Worm (Caenorhabditis elegans) whole organism, young adult: ENCODE data around the gene lron-1.
A peak's percentile ranks its signal among the peaks of the same experiment; 100 is the strongest.

Experiments used
- B0019.2 ChIP-seq: fragments of 200-800 bp; sonication (Bioruptor generic); conservative IDR thresholded peaks from 2 replicates; pipeline ENCODE4 v1.3.6; 2022; ENCODE audit warnings: missing genetic modification reagents, missing genetic modification characterization, missing compliant biosample characterization
- B0261.1 ChIP-seq: sonication (generic microtip); optimal IDR thresholded peaks from 2 replicates; lab custom pipeline; 2016; ENCODE audit warnings: mild to moderate bottlenecking, missing genetic modification characterization, moderate library complexity, missing compliant biosample characterization
- C17E4.6 ChIP-seq: fragments of 200-800 bp; sonication (Bioruptor generic); IDR thresholded peaks from 2 replicates; pipeline ENCODE4 v1.3.6; 2022; ENCODE audit warnings: missing genetic modification reagents, missing genetic modification characterization, missing compliant biosample characterization
- D2030.7 ChIP-seq: fragments of 200-800 bp; sonication (Bioruptor generic); IDR thresholded peaks from 2 replicates; pipeline ENCODE4 v1.3.6; 2022; ENCODE audit warnings: missing genetic modification reagents, missing genetic modification characterization, missing compliant biosample characterization
- F33H1.4 ChIP-seq: fragments of 200-800 bp; sonication (Bioruptor generic); IDR thresholded peaks from 2 replicates; pipeline ENCODE4 v1.3.6; 2022; ENCODE audit warnings: missing genetic modification reagents, missing genetic modification characterization, missing compliant biosample characterization
- F52B5.7 ChIP-seq: sonication (generic microtip); optimal IDR thresholded peaks from 2 replicates; lab custom pipeline; 2016; ENCODE audit warnings: mild to moderate bottlenecking, missing genetic modification characterization, missing compliant biosample characterization
- K12H6.12 ChIP-seq: fragments of 200-800 bp; sonication (Bioruptor generic); optimal IDR thresholded peaks from 2 replicates; lab custom pipeline; 2018; ENCODE audit warnings: mild to moderate bottlenecking, missing genetic modification characterization, missing compliant biosample characterization
- T26A5.8 ChIP-seq: sonication (generic microtip); optimal IDR thresholded peaks from 2 replicates; lab custom pipeline; 2016; ENCODE audit warnings: missing genetic modification characterization, missing compliant biosample characterization
- ZK185.1 ChIP-seq: sonication (generic microtip); optimal IDR thresholded peaks from 2 replicates; lab custom pipeline; 2016; ENCODE audit warnings: mild to moderate bottlenecking, missing genetic modification characterization, missing compliant biosample characterization; ENCODE audit not compliant: poor library complexity, severe bottlenecking
- aptf-3 ChIP-seq: fragments of 200-800 bp; sonication (Bioruptor generic); IDR thresholded peaks from 2 replicates; pipeline ENCODE4 v1.3.6; 2022; ENCODE audit warnings: missing genetic modification characterization, missing compliant biosample characterization
- athp-1 ChIP-seq: sonication (generic microtip); optimal IDR thresholded peaks from 2 replicates; lab custom pipeline; 2017; ENCODE audit warnings: mild to moderate bottlenecking, missing genetic modification characterization, missing compliant biosample characterization
- attf-6 ChIP-seq: fragments of 200-800 bp; sonication (Bioruptor generic); IDR thresholded peaks from 2 replicates; pipeline ENCODE4 v1.3.6; 2022; ENCODE audit warnings: missing genetic modification reagents, missing genetic modification characterization, missing compliant biosample characterization
- cebp-1 ChIP-seq, 2 experiments: fragments of 200-800 bp in 1 of 2; sonication (Bioruptor generic) in 1 of 2; sonication (generic microtip) in 1 of 2; IDR thresholded peaks in 1 of 2; optimal IDR thresholded peaks in 1 of 2; 2 replicates each; pipeline versions ENCODE4 v1.3.6 to Lab custom; 2017 to 2022; ENCODE audit warnings: missing compliant biosample characterization in 2 of 2, missing genetic modification characterization in 2 of 2, mild to moderate bottlenecking in 1 of 2, missing genetic modification reagents in 1 of 2, moderate library complexity in 1 of 2
- ceh-100 ChIP-seq: fragments of 200-800 bp; sonication (Bioruptor generic); IDR thresholded peaks from 2 replicates; pipeline ENCODE4 v1.3.6; 2022; ENCODE audit warnings: missing genetic modification reagents, missing genetic modification characterization, missing compliant biosample characterization
- ceh-27 ChIP-seq: fragments of 200-800 bp; sonication (Bioruptor generic); optimal IDR thresholded peaks from 2 replicates; lab custom pipeline; 2018; ENCODE audit warnings: mild to moderate bottlenecking, missing genetic modification characterization, moderate library complexity, missing compliant biosample characterization
- ceh-40 ChIP-seq: fragments of 200-800 bp; sonication (Bioruptor generic); IDR thresholded peaks from 2 replicates; pipeline ENCODE4 v1.3.6; 2022; ENCODE audit warnings: missing genetic modification characterization, missing compliant biosample characterization
- chd-7 ChIP-seq: sonication (generic microtip); optimal IDR thresholded peaks from 2 replicates; lab custom pipeline; 2016; ENCODE audit warnings: mild to moderate bottlenecking, missing genetic modification characterization, moderate library complexity, missing compliant biosample characterization
- dpl-1 ChIP-seq: fragments of 150-350 bp; optimal IDR thresholded peaks from 2 replicates; lab custom pipeline; 2014; ENCODE audit warnings: missing biosample characterization, missing genetic modification reagents, missing genetic modification characterization
- egl-44 ChIP-seq: fragments of 200-800 bp; sonication (Bioruptor generic); IDR thresholded peaks from 2 replicates; pipeline ENCODE4 v1.3.6; 2022; ENCODE audit warnings: missing genetic modification reagents, missing genetic modification characterization, missing compliant biosample characterization
- gei-17 ChIP-seq: fragments of 200-800 bp; sonication (Bioruptor generic); optimal IDR thresholded peaks from 2 replicates; lab custom pipeline; 2018; ENCODE audit warnings: mild to moderate bottlenecking, missing genetic modification characterization, missing compliant biosample characterization
- hlh-12 ChIP-seq: sonication (generic microtip); optimal IDR thresholded peaks from 2 replicates; lab custom pipeline; 2016; ENCODE audit warnings: missing genetic modification characterization, missing compliant biosample characterization
- let-526 ChIP-seq: fragments of 200-800 bp; sonication (Bioruptor generic); IDR thresholded peaks from 2 replicates; pipeline ENCODE4 v1.3.6; 2022; ENCODE audit warnings: missing genetic modification reagents, missing genetic modification characterization, missing compliant biosample characterization
- lin-26 ChIP-seq: fragments of 200-800 bp; sonication (Bioruptor generic); IDR thresholded peaks from 2 replicates; pipeline ENCODE4 v1.3.6; 2022; ENCODE audit warnings: missing genetic modification reagents, missing genetic modification characterization, missing compliant biosample characterization
- lin-40 ChIP-seq: sonication (generic microtip); optimal IDR thresholded peaks from 2 replicates; lab custom pipeline; 2016; ENCODE audit warnings: missing genetic modification characterization, mild to moderate bottlenecking, missing compliant biosample characterization, missing genotype, missing genetic modification reagents
- lsl-1 ChIP-seq: fragments of 200-800 bp; sonication (Bioruptor generic); optimal IDR thresholded peaks from 2 replicates; lab custom pipeline; 2018; ENCODE audit warnings: mild to moderate bottlenecking, missing genetic modification characterization, moderate library complexity, missing compliant biosample characterization
- lsy-27 ChIP-seq: sonication (generic microtip); optimal IDR thresholded peaks from 2 replicates; lab custom pipeline; 2017; ENCODE audit warnings: missing genetic modification characterization, mild to moderate bottlenecking, missing compliant biosample characterization, antibody characterized with exemption, missing genotype, borderline replicate concordance; ENCODE audit not compliant: insufficient read depth
- madf-10 ChIP-seq: sonication (generic microtip); optimal IDR thresholded peaks from 2 replicates; lab custom pipeline; 2016; ENCODE audit warnings: mild to moderate bottlenecking, missing genetic modification characterization, missing compliant biosample characterization
- madf-3 ChIP-seq: fragments of 200-800 bp; sonication (Bioruptor generic); IDR thresholded peaks from 2 replicates; pipeline ENCODE4 v1.3.6; 2022; ENCODE audit warnings: missing genetic modification reagents, missing genetic modification characterization, missing compliant biosample characterization
- mcd-1 ChIP-seq: fragments of 200-800 bp; sonication (Bioruptor generic); IDR thresholded peaks from 2 replicates; pipeline ENCODE4 v1.3.6; 2022; ENCODE audit warnings: missing genetic modification reagents, missing genetic modification characterization, missing compliant biosample characterization
- mxl-1 ChIP-seq: sonication (generic microtip); optimal IDR thresholded peaks from 2 replicates; lab custom pipeline; 2016; ENCODE audit warnings: missing genetic modification characterization, missing compliant biosample characterization
- nfya-1 ChIP-seq: sonication (generic microtip); optimal IDR thresholded peaks from 2 replicates; lab custom pipeline; 2017; ENCODE audit warnings: antibody characterized with exemption, missing compliant biosample characterization, missing genetic modification characterization, borderline replicate concordance; ENCODE audit not compliant: insufficient read depth
- nhr-120 ChIP-seq: fragments of 200-800 bp; sonication (Bioruptor generic); IDR thresholded peaks from 2 replicates; pipeline ENCODE4 v1.3.6; 2022; ENCODE audit warnings: missing genetic modification characterization, missing compliant biosample characterization
- nhr-179 ChIP-seq: sonication (generic microtip); optimal IDR thresholded peaks from 2 replicates; lab custom pipeline; 2016; ENCODE audit warnings: mild to moderate bottlenecking, missing genetic modification characterization, missing compliant biosample characterization
- pbrm-1 ChIP-seq: fragments of 200-800 bp; sonication (Bioruptor generic); IDR thresholded peaks from 2 replicates; pipeline ENCODE4 v1.3.6; 2022; ENCODE audit warnings: missing genetic modification reagents, missing genetic modification characterization, missing compliant biosample characterization
- pha-4 ChIP-seq: fragments of 150-350 bp; sonication (generic microtip); optimal IDR thresholded peaks from 2 replicates; lab custom pipeline; 2014; ENCODE audit warnings: missing biosample characterization, missing genetic modification reagents, missing genetic modification characterization
- rec-8 ChIP-seq, 2 experiments: sonication (generic microtip); optimal IDR thresholded peaks; 2 replicates each; lab custom pipeline; 2016; ENCODE audit warnings: mild to moderate bottlenecking in 2 of 2, missing genetic modification characterization in 2 of 2, missing genetic modification reagents in 2 of 2, missing genotype in 2 of 2, missing biosample characterization in 1 of 2, missing compliant biosample characterization in 1 of 2, moderate library complexity in 1 of 2
- rpc-1 ChIP-seq, 2 experiments: fragments of 150-350 bp in 1 of 2; sonication (generic microtip) in 1 of 2; optimal IDR thresholded peaks; 2 replicates each; lab custom pipeline; 2014 to 2018; ENCODE audit warnings: missing biosample characterization in 1 of 2, missing genetic modification characterization in 1 of 2, missing genetic modification reagents in 1 of 2, missing genotype in 1 of 2
- snpc-4 ChIP-seq, 5 experiments: fragments of 150-350 bp in 1 of 5; sonication (generic microtip) in 4 of 5; optimal IDR thresholded peaks; 2 replicates each; lab custom pipeline; 2014 to 2018; ENCODE audit warnings: missing genetic modification characterization in 5 of 5, missing biosample characterization in 3 of 5, antibody characterized with exemption in 2 of 5, mild to moderate bottlenecking in 2 of 5, missing compliant biosample characterization in 2 of 5, missing genotype in 2 of 5, moderate library complexity in 2 of 5, missing genetic modification reagents in 1 of 5
- somi-1 ChIP-seq: fragments of 200-800 bp; sonication (Bioruptor generic); optimal IDR thresholded peaks from 2 replicates; lab custom pipeline; 2018; ENCODE audit warnings: mild to moderate bottlenecking, missing genetic modification characterization, missing compliant biosample characterization
- tlf-1 ChIP-seq: fragments of 200-800 bp; sonication (Bioruptor generic); optimal IDR thresholded peaks from 2 replicates; lab custom pipeline; 2018; ENCODE audit warnings: mild to moderate bottlenecking, missing genetic modification characterization, missing compliant biosample characterization
- ztf-22 ChIP-seq: fragments of 200-800 bp; sonication (Bioruptor generic); optimal IDR thresholded peaks from 2 replicates; lab custom pipeline; 2018; ENCODE audit warnings: mild to moderate bottlenecking, missing genetic modification characterization, moderate library complexity, missing compliant biosample characterization
- ztf-28 ChIP-seq: fragments of 200-800 bp; sonication (Bioruptor generic); IDR thresholded peaks from 2 replicates; pipeline ENCODE4 v1.3.6; 2022; ENCODE audit warnings: missing genetic modification reagents, missing genetic modification characterization, missing compliant biosample characterization

Gene lron-1

DNA sequence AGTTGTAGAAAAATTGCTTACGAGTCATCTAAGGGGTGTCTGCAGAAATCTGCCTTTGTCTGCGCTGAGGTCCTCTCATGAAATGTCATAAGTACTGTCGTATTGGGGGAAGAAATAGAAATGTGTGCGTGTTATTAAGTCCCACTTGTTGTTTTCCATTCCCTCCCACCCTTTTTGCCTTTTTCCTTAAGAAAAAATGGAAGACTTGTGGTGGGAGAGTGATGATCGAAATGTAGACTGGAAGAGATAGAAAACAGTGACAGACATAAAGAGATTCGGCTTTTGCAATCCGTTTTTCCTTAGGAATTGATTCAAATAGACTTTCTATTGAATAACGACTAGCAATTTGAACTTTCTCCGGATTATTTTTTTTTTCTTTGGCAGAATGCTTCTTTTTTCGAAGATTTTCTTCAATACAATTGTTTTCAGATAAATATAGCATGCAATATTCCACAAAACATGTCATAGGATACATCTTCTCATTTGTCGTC lies 22.8 kb upstream of the lron-1 start, which contains the start of gene ram-5:
TSS of gene ram-5 (plus strand) at position 441 of the 491 bp plus-strand sequence.
- no peak for TF ChIP-seq aptf-3 (GFP tag; lab: Robert Waterston, UW)
- peak; percentile 16 for TF ChIP-seq ceh-27 (GFP tag; lab: Kevin White, UChicago)

DNA sequence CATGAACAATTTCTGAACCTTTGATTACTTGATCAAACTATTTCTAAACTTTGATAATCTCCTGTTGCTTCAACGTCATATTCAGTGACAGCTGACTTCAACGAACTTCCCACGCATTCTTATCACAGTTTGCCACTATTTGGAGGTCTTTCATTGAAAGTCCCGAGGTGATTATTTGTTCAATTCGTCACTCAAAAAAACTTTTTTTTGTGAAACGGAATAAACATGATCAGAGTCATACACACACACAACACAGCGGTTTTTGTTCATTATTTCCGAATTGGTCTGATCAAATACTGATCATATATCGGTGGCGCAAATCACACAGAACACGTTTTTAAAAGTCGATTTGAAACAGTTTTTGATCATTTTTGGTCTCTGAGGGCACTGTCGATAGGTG lies 16.1 kb upstream of the lron-1 start:
- no peak for TF ChIP-seq T26A5.8 (tag; lab: Kevin White, UChicago)
- TF ChIP-seq egl-44 (GFP tag; lab: Robert Waterston, UW), result no peak
- no peak for TF ChIP-seq ZK185.1 (tag; lab: Kevin White, UChicago)
- TF ChIP-seq mxl-1 (tag; lab: Kevin White, UChicago), result no peak
- TF ChIP-seq B0261.1 (tag; lab: Kevin White, UChicago), result no peak
- no peak for TF ChIP-seq ceh-40 (GFP tag; lab: Robert Waterston, UW)
- TF ChIP-seq somi-1 (GFP tag; lab: Kevin White, UChicago), result no peak
- TF ChIP-seq nhr-120, result no peak
- no peak for TF ChIP-seq rec-8 (tag; optimal IDR thresholded peaks at IDR 0.05; lab: Kevin White, UChicago)
- TF ChIP-seq dpl-1, result no peak
- no peak for TF ChIP-seq hlh-12 (tag; lab: Kevin White, UChicago)
- TF ChIP-seq D2030.7 (GFP tag; lab: Robert Waterston, UW), result no peak
- no peak for TF ChIP-seq ceh-100 (GFP tag; lab: Robert Waterston, UW)
- TF ChIP-seq ceh-27 (GFP tag; lab: Kevin White, UChicago), result no peak

DNA sequence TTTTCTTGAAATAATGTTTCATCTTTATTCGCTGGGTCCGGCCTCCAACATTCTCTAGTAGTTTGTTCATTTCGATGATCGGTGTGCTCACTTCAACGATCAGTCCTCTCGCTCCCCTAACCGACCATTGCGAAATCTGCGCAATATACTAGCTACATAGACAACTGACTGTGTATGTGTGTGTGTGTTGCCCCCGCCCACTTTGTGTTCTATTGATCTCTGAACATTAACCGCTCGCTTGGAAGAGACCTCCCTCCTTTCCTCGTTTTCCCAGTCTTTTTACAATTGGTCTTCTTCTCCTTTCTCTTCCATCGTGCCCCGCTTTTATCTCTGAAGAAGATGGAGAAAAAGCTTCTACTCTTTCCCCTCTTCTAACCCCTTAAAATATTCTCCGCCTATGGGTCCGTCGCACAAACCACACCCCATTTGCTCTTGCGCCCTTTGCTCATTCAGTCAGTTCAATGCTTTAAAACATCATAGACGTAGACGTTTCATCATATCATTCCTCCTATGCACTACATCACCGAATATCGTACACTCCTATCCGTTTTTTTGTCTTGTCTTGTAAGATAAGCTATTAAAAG lies 15.1 kb upstream of the lron-1 start:
- TF ChIP-seq tlf-1 (GFP tag; lab: Kevin White, UChicago), result no peak
- no peak for TF ChIP-seq ztf-22 (GFP tag; lab: Kevin White, UChicago)
- no peak for TF ChIP-seq somi-1 (GFP tag; lab: Kevin White, UChicago)
- TF ChIP-seq lin-26 (GFP tag; lab: Robert Waterston, UW), result no peak
- no peak for TF ChIP-seq C17E4.6 (GFP tag; lab: Robert Waterston, UW)
- no peak for TF ChIP-seq madf-3
- TF ChIP-seq B0019.2 (GFP tag; lab: Robert Waterston, UW), result no peak
- no peak for TF ChIP-seq ztf-28
- no peak for TF ChIP-seq pbrm-1 (GFP tag; lab: Robert Waterston, UW)
- TF ChIP-seq ceh-40 (GFP tag; lab: Robert Waterston, UW), result no peak
- no peak for TF ChIP-seq lsl-1 (GFP tag; lab: Kevin White, UChicago)
- peak; percentile 68 for TF ChIP-seq ceh-27 (GFP tag; lab: Kevin White, UChicago)
- TF ChIP-seq F33H1.4, result no peak
- 0 out of 2 replicates have a peak, but pooled peaks have one; percentile 9 for TF ChIP-seq mcd-1 (GFP tag; lab: Robert Waterston, UW)
- TF ChIP-seq rpc-1 (optimal IDR thresholded peaks at IDR 0.05; lab: Kevin White, UChicago), result no peak
- no peak for TF ChIP-seq rpc-1 (tag; optimal IDR thresholded peaks at IDR 0.05; lab: Kevin White, UChicago)
- peak; percentile 33 for TF ChIP-seq lin-40 (tag; lab: Kevin White, UChicago)
- no peak for TF ChIP-seq lsy-27
- no peak for TF ChIP-seq F52B5.7 (tag; lab: Kevin White, UChicago)
- no peak for TF ChIP-seq nfya-1 (tag; lab: Kevin White, UChicago)
- no peak for TF ChIP-seq let-526 (GFP tag; lab: Robert Waterston, UW)
- TF ChIP-seq attf-6 (GFP tag; lab: Robert Waterston, UW), result no peak
- TF ChIP-seq madf-10 (tag; lab: Kevin White, UChicago), result no peak
- peak; percentile 75 for TF ChIP-seq K12H6.12 (tag; lab: Kevin White, UChicago)
- TF ChIP-seq athp-1 (tag; lab: Kevin White, UChicago), result no peak
- TF ChIP-seq egl-44 (GFP tag; lab: Robert Waterston, UW), result no peak
- TF ChIP-seq snpc-4 (GFP tag; optimal IDR thresholded peaks at IDR 0.05; lab: Kevin White, UChicago), result no peak
- TF ChIP-seq snpc-4 (tag; optimal IDR thresholded peaks at IDR 0.05; lab: Kevin White, UChicago), result peak in 1 of 4 experiments; percentile 20
- TF ChIP-seq pha-4 (tag; lab: Kevin White, UChicago), result no peak
- no peak for TF ChIP-seq gei-17
- no peak for TF ChIP-seq nhr-179 (tag; lab: Kevin White, UChicago)
- peak; percentile 93 for TF ChIP-seq cebp-1 (GFP tag; IDR thresholded peaks at IDR 0.05; lab: Robert Waterston, UW)
- peak; percentile 98 for TF ChIP-seq cebp-1 (tag; optimal IDR thresholded peaks at IDR 0.05; lab: Kevin White, UChicago)
- TF ChIP-seq chd-7 (tag; lab: Kevin White, UChicago), result no peak
